Worm (Caenorhabditis elegans): Measurements from ENCODE around the gene C25E10.16.

Gene C25E10.16

ce11 chrV:9078815-9079525, 19.6 kb upstream of the C25E10.16 start (continued):
- TF ChIP-seq rec-8 (tag; optimal IDR thresholded peaks at IDR 0.05) (no peak), unc-130 (GFP tag; optimal IDR thresholded peaks at IDR 0.05) (no peak), unc-62 (GFP tag; optimal IDR thresholded peaks at IDR 0.05) (peak; percentile 19), C06A6.2 (GFP tag; conservative IDR thresholded peaks at IDR 0.05) (no peak), dox-1 (GFP tag; IDR thresholded peaks at IDR 0.05) (peak; percentile 49; the same call in 1 of the 2 replicates), zim-3 (tag; optimal IDR thresholded peaks at IDR 0.05) (no peak), Y53F4B.3 (GFP tag; IDR thresholded peaks at IDR 0.05) (no peak), tlf-1 (GFP tag; optimal IDR thresholded peaks at IDR 0.05) (no peak), fkh-3 (tag; optimal IDR thresholded peaks at IDR 0.05) (no peak), atf-7 (tag; optimal IDR thresholded peaks at IDR 0.05) (peak; percentile 50), let-607 (tag; optimal IDR thresholded peaks at IDR 0.05) (peak in 1 of 2 experiments; percentile 31), ceh-27 (GFP tag; optimal IDR thresholded peaks at IDR 0.05) (no peak), B0019.2 (GFP tag; conservative IDR thresholded peaks at IDR 0.05) (no peak), ccch-3 (GFP tag; optimal IDR thresholded peaks at IDR 0.05) (no peak), B0261.1 (tag; optimal IDR thresholded peaks at IDR 0.05) (no peak), B0336.3 (GFP tag; IDR thresholded peaks at IDR 0.05) (0 out of 2 replicates have a peak, but pooled peaks have one; percentile 22), nhr-27 (tag; optimal IDR thresholded peaks at IDR 0.05) (no peak), ceh-58 (GFP tag; IDR thresholded peaks at IDR 0.05) (no peak), egl-44 (GFP tag; IDR thresholded peaks at IDR 0.05) (no peak), lin-26 (GFP tag; IDR thresholded peaks at IDR 0.05) (no peak), Y56A3A.18 (GFP tag; IDR thresholded peaks at IDR 0.05) (no peak), F10E7.11 (tag; optimal IDR thresholded peaks at IDR 0.05) (no peak), tbx-9 (tag; optimal IDR thresholded peaks at IDR 0.05; ENCODE audit: borderline replicate concordance) (no peak)

ce11 chrV:9078067-9078581, 18.8 kb upstream of the C25E10.16 start:
- TF ChIP-seq cebp-1 (GFP tag; IDR thresholded peaks at IDR 0.05) (no peak), cebp-1 (tag; optimal IDR thresholded peaks at IDR 0.05) (peak; percentile 42), rcor-1 (GFP tag; IDR thresholded peaks at IDR 0.05) (no peak)

ce11 chrV:9076273-9076672, 16.9 kb upstream of the C25E10.16 start, which contains the start of gene T27E4.7:
T27E4.7 (minus strand) TSS chrV:9076322.
- TF ChIP-seq K12H6.12 (tag; optimal IDR thresholded peaks at IDR 0.05) = no peak
- TF ChIP-seq snpc-3.4 (tag; optimal IDR thresholded peaks at IDR 0.05) = no peak

DNA sequence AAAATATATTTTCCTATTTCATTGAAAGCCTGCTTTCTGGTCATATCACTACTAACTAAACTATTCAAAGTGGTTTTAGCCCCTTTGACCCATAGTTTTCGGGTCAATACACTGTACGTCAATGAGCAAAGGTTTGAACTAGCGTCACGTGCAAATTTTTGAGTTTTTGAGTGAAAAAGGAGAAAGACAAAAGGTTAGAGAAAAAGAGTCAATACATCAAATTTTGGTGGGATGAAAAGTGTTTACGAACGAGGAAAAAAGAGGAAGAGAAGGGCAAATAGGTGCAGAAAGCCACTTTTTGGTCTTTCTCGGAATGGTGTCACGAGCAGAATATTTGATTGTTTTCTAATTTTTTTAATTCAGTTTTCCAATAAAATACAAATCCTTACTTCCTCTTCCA, 16.5 kb upstream of the C25E10.16 start:
- TF ChIP-seq zim-3 (tag; optimal IDR thresholded peaks at IDR 0.05) (no peak), him-1 (tag; optimal IDR thresholded peaks at IDR 0.05) (no peak), hlh-12 (tag; optimal IDR thresholded peaks at IDR 0.05) (no peak), lag-1 (GFP tag; IDR thresholded peaks at IDR 0.05) (no peak), cebp-2 (GFP tag; IDR thresholded peaks at IDR 0.05) (no peak), sdz-38 (tag; optimal IDR thresholded peaks at IDR 0.05) (no peak), Y95B8A.8 (GFP tag; IDR thresholded peaks at IDR 0.05) (no peak), madf-8 (GFP tag; conservative IDR thresholded peaks at IDR 0.05) (no peak), ztf-22 (GFP tag; optimal IDR thresholded peaks at IDR 0.05) (no peak), tlf-1 (GFP tag; optimal IDR thresholded peaks at IDR 0.05) (no peak), F57A8.1 (GFP tag; optimal IDR thresholded peaks at IDR 0.05) (no peak), ceh-40 (GFP tag; IDR thresholded peaks at IDR 0.05) (no peak), K11D2.4 (GFP tag; IDR thresholded peaks at IDR 0.05) (no peak), nfya-1 (tag; optimal IDR thresholded peaks at IDR 0.05; ENCODE audit: borderline replicate concordance, insufficient read depth) (no peak), nfyb-1 (GFP tag; IDR thresholded peaks at IDR 0.05) (no peak), hmg-1.2 (GFP tag; IDR thresholded peaks at IDR 0.05) (no peak), C17E4.6 (GFP tag; IDR thresholded peaks at IDR 0.05) (no peak), ama-1 (optimal IDR thresholded peaks at IDR 0.05) (no peak), ama-1 (GFP tag; optimal IDR thresholded peaks at IDR 0.05) (no peak)

All from whole organism, young adult.